Worm (Caenorhabditis elegans) whole organism, young adult: Measurements from ENCODE around the gene clc-1.
A peak's percentile ranks its signal among the peaks of the same experiment; 100 is the strongest.

Experiments used
- B0261.1 ChIP-seq: sonication (generic microtip); optimal IDR thresholded peaks from 2 replicates; lab custom pipeline; 2016; ENCODE audit warnings: mild to moderate bottlenecking, missing genetic modification characterization, moderate library complexity, missing compliant biosample characterization
- B0336.3 ChIP-seq: fragments of 200-800 bp; sonication (Bioruptor generic); IDR thresholded peaks from 2 replicates; pipeline ENCODE4 v1.3.6; 2022; ENCODE audit warnings: missing genetic modification characterization, missing compliant biosample characterization
- D2030.7 ChIP-seq: fragments of 200-800 bp; sonication (Bioruptor generic); IDR thresholded peaks from 2 replicates; pipeline ENCODE4 v1.3.6; 2022; ENCODE audit warnings: missing genetic modification reagents, missing genetic modification characterization, missing compliant biosample characterization
- F22D6.2 ChIP-seq: sonication (generic microtip); optimal IDR thresholded peaks from 2 replicates; lab custom pipeline; 2016; ENCODE audit warnings: mild to moderate bottlenecking, missing genetic modification characterization, missing compliant biosample characterization
- F23B12.7 ChIP-seq: sonication (generic microtip); optimal IDR thresholded peaks from 2 replicates; lab custom pipeline; 2017; ENCODE audit warnings: missing genetic modification characterization, mild to moderate bottlenecking, missing compliant biosample characterization, antibody characterized with exemption, moderate library complexity; ENCODE audit not compliant: insufficient read depth
- F37B4.10 ChIP-seq: fragments of 200-800 bp; sonication (Bioruptor generic); IDR thresholded peaks from 2 replicates; pipeline ENCODE4 v1.3.6; 2022; ENCODE audit warnings: missing genetic modification characterization, missing compliant biosample characterization
- F39B2.1 ChIP-seq: fragments of 200-800 bp; sonication (Bioruptor generic); IDR thresholded peaks from 2 replicates; pipeline ENCODE4 v1.3.6; 2022; ENCODE audit warnings: missing genetic modification reagents, missing genetic modification characterization, missing compliant biosample characterization
- K11D2.4 ChIP-seq: fragments of 200-800 bp; sonication (Bioruptor generic); IDR thresholded peaks from 2 replicates; pipeline ENCODE4 v1.3.6; 2022; ENCODE audit warnings: missing genetic modification reagents, missing genetic modification characterization, missing compliant biosample characterization
- Y56A3A.18 ChIP-seq: fragments of 200-800 bp; sonication (Bioruptor generic); IDR thresholded peaks from 2 replicates; pipeline ENCODE4 v1.3.6; 2022; ENCODE audit warnings: missing genetic modification reagents, missing genetic modification characterization, missing compliant biosample characterization
- Y95B8A.8 ChIP-seq: fragments of 200-800 bp; sonication (Bioruptor generic); IDR thresholded peaks from 2 replicates; pipeline ENCODE4 v1.3.6; 2022; ENCODE audit warnings: missing genetic modification reagents, missing genetic modification characterization, missing compliant biosample characterization
- aptf-3 ChIP-seq: fragments of 200-800 bp; sonication (Bioruptor generic); IDR thresholded peaks from 2 replicates; pipeline ENCODE4 v1.3.6; 2022; ENCODE audit warnings: missing genetic modification characterization, missing compliant biosample characterization
- atf-7 ChIP-seq: sonication (generic microtip); optimal IDR thresholded peaks from 2 replicates; lab custom pipeline; 2017; ENCODE audit warnings: mild to moderate bottlenecking, missing genetic modification characterization, missing compliant biosample characterization
- attf-6 ChIP-seq: fragments of 200-800 bp; sonication (Bioruptor generic); IDR thresholded peaks from 2 replicates; pipeline ENCODE4 v1.3.6; 2022; ENCODE audit warnings: missing genetic modification reagents, missing genetic modification characterization, missing compliant biosample characterization
- bed-1 ChIP-seq: fragments of 200-800 bp; sonication (Bioruptor generic); IDR thresholded peaks from 2 replicates; pipeline ENCODE4 v1.3.6; 2022; ENCODE audit warnings: missing genetic modification reagents, missing genetic modification characterization, missing compliant biosample characterization
- bed-2 ChIP-seq: fragments of 200-800 bp; sonication (Bioruptor generic); IDR thresholded peaks from 2 replicates; pipeline ENCODE4 v1.3.6; 2022; ENCODE audit warnings: missing genetic modification reagents, missing genetic modification characterization, missing compliant biosample characterization
- cebp-1 ChIP-seq, 2 experiments: fragments of 200-800 bp in 1 of 2; sonication (Bioruptor generic) in 1 of 2; sonication (generic microtip) in 1 of 2; IDR thresholded peaks in 1 of 2; optimal IDR thresholded peaks in 1 of 2; 2 replicates each; pipeline versions ENCODE4 v1.3.6 to Lab custom; 2017 to 2022; ENCODE audit warnings: missing compliant biosample characterization in 2 of 2, missing genetic modification characterization in 2 of 2, mild to moderate bottlenecking in 1 of 2, missing genetic modification reagents in 1 of 2, moderate library complexity in 1 of 2
- ceh-58 ChIP-seq: fragments of 200-800 bp; sonication (Bioruptor generic); IDR thresholded peaks from 2 replicates; pipeline ENCODE4 v1.3.6; 2022; ENCODE audit warnings: missing genetic modification characterization, missing compliant biosample characterization
- die-1 ChIP-seq: sonication (generic microtip); optimal IDR thresholded peaks from 2 replicates; lab custom pipeline; 2016; ENCODE audit warnings: missing genotype, mild to moderate bottlenecking, missing genetic modification characterization, missing compliant biosample characterization
- dox-1 ChIP-seq: fragments of 200-800 bp; sonication (Bioruptor generic); IDR thresholded peaks from 2 replicates; pipeline ENCODE4 v1.3.6; 2022; ENCODE audit warnings: missing genetic modification reagents, missing genetic modification characterization, missing compliant biosample characterization
- efl-1 ChIP-seq: fragments of 150-350 bp; optimal IDR thresholded peaks from 2 replicates; lab custom pipeline; 2014; ENCODE audit warnings: missing biosample characterization, missing genetic modification reagents, missing genetic modification characterization
- egrh-3 ChIP-seq: fragments of 200-800 bp; sonication (Bioruptor generic); IDR thresholded peaks from 2 replicates; pipeline ENCODE4 v1.3.6; 2022; ENCODE audit warnings: missing genetic modification reagents, missing genetic modification characterization, missing compliant biosample characterization
- gei-17 ChIP-seq: fragments of 200-800 bp; sonication (Bioruptor generic); optimal IDR thresholded peaks from 2 replicates; lab custom pipeline; 2018; ENCODE audit warnings: mild to moderate bottlenecking, missing genetic modification characterization, missing compliant biosample characterization
- hlh-26 ChIP-seq: fragments of 200-800 bp; sonication (Bioruptor generic); conservative IDR thresholded peaks from 2 replicates; pipeline ENCODE4 v1.3.6; 2022; ENCODE audit warnings: missing genetic modification reagents, missing genetic modification characterization, missing compliant biosample characterization
- hmg-20 ChIP-seq: fragments of 200-800 bp; sonication (Bioruptor generic); IDR thresholded peaks from 2 replicates; pipeline ENCODE4 v1.3.6; 2022; ENCODE audit warnings: missing genetic modification reagents, missing genetic modification characterization, missing compliant biosample characterization
- lsl-1 ChIP-seq: fragments of 200-800 bp; sonication (Bioruptor generic); optimal IDR thresholded peaks from 2 replicates; lab custom pipeline; 2018; ENCODE audit warnings: mild to moderate bottlenecking, missing genetic modification characterization, moderate library complexity, missing compliant biosample characterization
- lsy-27 ChIP-seq: sonication (generic microtip); optimal IDR thresholded peaks from 2 replicates; lab custom pipeline; 2017; ENCODE audit warnings: missing genetic modification characterization, mild to moderate bottlenecking, missing compliant biosample characterization, antibody characterized with exemption, missing genotype, borderline replicate concordance; ENCODE audit not compliant: insufficient read depth
- madf-10 ChIP-seq: sonication (generic microtip); optimal IDR thresholded peaks from 2 replicates; lab custom pipeline; 2016; ENCODE audit warnings: mild to moderate bottlenecking, missing genetic modification characterization, missing compliant biosample characterization
- madf-8 ChIP-seq: fragments of 200-800 bp; sonication (Bioruptor generic); conservative IDR thresholded peaks from 2 replicates; pipeline ENCODE4 v1.3.6; 2022; ENCODE audit warnings: missing genetic modification reagents, missing genetic modification characterization, missing compliant biosample characterization
- mcd-1 ChIP-seq: fragments of 200-800 bp; sonication (Bioruptor generic); IDR thresholded peaks from 2 replicates; pipeline ENCODE4 v1.3.6; 2022; ENCODE audit warnings: missing genetic modification reagents, missing genetic modification characterization, missing compliant biosample characterization
- mes-4 ChIP-seq: sonication (generic microtip); optimal IDR thresholded peaks from 2 replicates; lab custom pipeline; 2016; ENCODE audit warnings: missing genotype, missing genetic modification characterization, missing compliant biosample characterization
- mxl-1 ChIP-seq: sonication (generic microtip); optimal IDR thresholded peaks from 2 replicates; lab custom pipeline; 2016; ENCODE audit warnings: missing genetic modification characterization, missing compliant biosample characterization
- nfya-2 ChIP-seq: fragments of 200-800 bp; sonication (Bioruptor generic); IDR thresholded peaks from 2 replicates; pipeline ENCODE4 v1.3.6; 2022; ENCODE audit warnings: missing genetic modification reagents, missing genetic modification characterization, missing compliant biosample characterization
- nfyb-1 ChIP-seq: fragments of 200-800 bp; sonication (Bioruptor generic); IDR thresholded peaks from 2 replicates; pipeline ENCODE4 v1.3.6; 2022; ENCODE audit warnings: missing genetic modification reagents, missing genetic modification characterization, missing compliant biosample characterization
- nhr-120 ChIP-seq: fragments of 200-800 bp; sonication (Bioruptor generic); IDR thresholded peaks from 2 replicates; pipeline ENCODE4 v1.3.6; 2022; ENCODE audit warnings: missing genetic modification characterization, missing compliant biosample characterization
- nhr-179 ChIP-seq: sonication (generic microtip); optimal IDR thresholded peaks from 2 replicates; lab custom pipeline; 2016; ENCODE audit warnings: mild to moderate bottlenecking, missing genetic modification characterization, missing compliant biosample characterization
- nhr-27 ChIP-seq: fragments of 200-800 bp; sonication (Bioruptor generic); optimal IDR thresholded peaks from 2 replicates; lab custom pipeline; 2018; ENCODE audit warnings: mild to moderate bottlenecking, missing genetic modification characterization, moderate library complexity, missing compliant biosample characterization
- nhr-90 ChIP-seq: sonication (generic microtip); optimal IDR thresholded peaks from 2 replicates; lab custom pipeline; 2016; ENCODE audit warnings: missing genotype, mild to moderate bottlenecking, missing genetic modification characterization, missing compliant biosample characterization
- pbrm-1 ChIP-seq: fragments of 200-800 bp; sonication (Bioruptor generic); IDR thresholded peaks from 2 replicates; pipeline ENCODE4 v1.3.6; 2022; ENCODE audit warnings: missing genetic modification reagents, missing genetic modification characterization, missing compliant biosample characterization
- repo-1 ChIP-seq: sonication (generic microtip); optimal IDR thresholded peaks from 2 replicates; lab custom pipeline; 2017; ENCODE audit warnings: mild to moderate bottlenecking, missing genetic modification characterization, missing compliant biosample characterization
- rpc-1 ChIP-seq, 2 experiments: fragments of 150-350 bp in 1 of 2; sonication (generic microtip) in 1 of 2; optimal IDR thresholded peaks; 2 replicates each; lab custom pipeline; 2014 to 2018; ENCODE audit warnings: missing biosample characterization in 1 of 2, missing genetic modification characterization in 1 of 2, missing genetic modification reagents in 1 of 2, missing genotype in 1 of 2
- sea-2 ChIP-seq: fragments of 200-800 bp; sonication (Bioruptor generic); IDR thresholded peaks from 2 replicates; pipeline ENCODE4 v1.3.6; 2022; ENCODE audit warnings: missing genetic modification characterization, missing compliant biosample characterization
- snpc-1.1 ChIP-seq: sonication (generic microtip); optimal IDR thresholded peaks from 2 replicates; lab custom pipeline; 2017; ENCODE audit warnings: missing genetic modification characterization, mild to moderate bottlenecking, missing compliant biosample characterization, antibody characterized with exemption, moderate library complexity, missing genotype, missing genetic modification reagents; ENCODE audit not compliant: insufficient read depth
- snpc-3.4 ChIP-seq: sonication (generic microtip); optimal IDR thresholded peaks from 2 replicates; lab custom pipeline; 2017; ENCODE audit warnings: missing genetic modification characterization, mild to moderate bottlenecking, missing compliant biosample characterization, antibody characterized with exemption, moderate library complexity, missing genotype, missing genetic modification reagents
- sptf-2 ChIP-seq: fragments of 200-800 bp; sonication (Bioruptor generic); optimal IDR thresholded peaks from 2 replicates; lab custom pipeline; 2018; ENCODE audit warnings: mild to moderate bottlenecking, missing genetic modification characterization, missing compliant biosample characterization
- zfh-2 ChIP-seq: fragments of 200-800 bp; sonication (Bioruptor generic); conservative IDR thresholded peaks from 2 replicates; pipeline ENCODE4 v1.3.6; 2022; ENCODE audit warnings: missing genetic modification reagents, missing genetic modification characterization, missing compliant biosample characterization
- ztf-26 ChIP-seq: sonication (generic microtip); optimal IDR thresholded peaks from 2 replicates; lab custom pipeline; 2017; ENCODE audit warnings: missing genetic modification characterization, missing compliant biosample characterization

Gene clc-1

DNA sequence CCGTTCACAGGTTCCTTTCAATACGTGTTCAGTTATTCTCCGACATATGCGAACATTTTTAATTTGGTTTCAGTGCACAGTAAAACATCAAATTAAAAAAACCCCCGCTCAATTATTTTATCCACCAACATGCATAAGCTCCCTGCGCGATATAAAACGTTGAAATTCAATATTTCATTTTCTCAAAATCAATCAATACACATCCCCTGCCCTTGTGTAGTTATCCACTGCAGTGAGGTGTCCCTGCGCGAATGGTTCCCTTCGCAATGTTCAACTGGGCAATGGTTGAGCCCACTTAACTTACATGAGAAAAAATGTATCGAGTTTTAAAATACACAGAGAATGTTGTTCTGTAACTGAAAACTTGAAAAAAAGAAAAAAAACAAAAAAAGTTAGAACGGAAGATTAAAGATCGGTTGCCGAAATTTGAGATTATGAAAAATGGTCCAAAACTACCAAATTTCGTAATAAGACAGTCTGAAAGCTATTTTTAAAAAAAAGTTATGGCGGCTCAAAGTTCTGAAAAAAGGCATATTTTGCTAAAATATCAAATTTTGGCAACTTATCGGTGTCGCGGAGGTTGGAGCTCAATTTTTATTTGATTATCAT is 46.8 kb downstream of the clc-1 start (continued):
- TF ChIP-seq repo-1 (tag; lab: Kevin White, UChicago), result peak; percentile 100
- peak; percentile 97 for TF ChIP-seq hmg-20 (GFP tag; lab: Robert Waterston, UW)
- TF ChIP-seq rpc-1 (optimal IDR thresholded peaks at IDR 0.05; lab: Kevin White, UChicago), result peak; percentile 37
- TF ChIP-seq rpc-1 (tag; optimal IDR thresholded peaks at IDR 0.05; lab: Kevin White, UChicago), result no peak
- TF ChIP-seq bed-2 (GFP tag; lab: Robert Waterston, UW), result peak; percentile 88
- TF ChIP-seq bed-1 (GFP tag; lab: Robert Waterston, UW), result peak; percentile 96
- peak; percentile 95 for TF ChIP-seq sea-2 (GFP tag; lab: Robert Waterston, UW)
- peak; percentile 99 for TF ChIP-seq dox-1
- TF ChIP-seq ceh-58 (GFP tag; lab: Robert Waterston, UW), result peak; percentile 91
- no peak; the same call in none of the 2 replicates for TF ChIP-seq egrh-3 (GFP tag; lab: Robert Waterston, UW)
- TF ChIP-seq pbrm-1 (GFP tag; lab: Robert Waterston, UW), result peak; percentile 98
- peak; percentile 74 for TF ChIP-seq die-1 (tag; lab: Kevin White, UChicago)
- TF ChIP-seq Y56A3A.18 (GFP tag; lab: Robert Waterston, UW), result peak; percentile 100
- no peak for TF ChIP-seq mes-4 (tag; lab: Kevin White, UChicago)
- TF ChIP-seq aptf-3 (GFP tag; lab: Robert Waterston, UW), result 0 out of 2 replicates have a peak, but pooled peaks have one; percentile 27
- peak; percentile 46; the same call in 1 of the 2 replicates for TF ChIP-seq F39B2.1 (GFP tag; lab: Robert Waterston, UW)
- TF ChIP-seq zfh-2 (GFP tag; lab: Robert Waterston, UW), result no peak
- no peak for TF ChIP-seq lsy-27 (tag; lab: Kevin White, UChicago)
- peak; percentile 100 for TF ChIP-seq B0336.3
- no peak for TF ChIP-seq nfya-2
- no peak for TF ChIP-seq madf-8
- 0 out of 2 replicates have a peak, but pooled peaks have one; percentile 13 for TF ChIP-seq attf-6 (GFP tag; lab: Robert Waterston, UW)
- peak; percentile 100 for TF ChIP-seq K11D2.4 (GFP tag; lab: Robert Waterston, UW)
- TF ChIP-seq snpc-3.4 (tag; lab: Kevin White, UChicago), result peak; percentile 60
- TF ChIP-seq efl-1, result no peak
- peak; percentile 97 for TF ChIP-seq F37B4.10 (GFP tag; lab: Robert Waterston, UW)
- TF ChIP-seq snpc-1.1, result no peak
- TF ChIP-seq F23B12.7 (tag; lab: Kevin White, UChicago), result peak; percentile 98
- peak; percentile 80 for TF ChIP-seq cebp-1 (GFP tag; IDR thresholded peaks at IDR 0.05; lab: Robert Waterston, UW)
- peak; percentile 98 for TF ChIP-seq cebp-1 (tag; optimal IDR thresholded peaks at IDR 0.05; lab: Kevin White, UChicago)
- peak; percentile 99 for TF ChIP-seq atf-7
- peak; percentile 98 for TF ChIP-seq nhr-120
- peak; percentile 100 for TF ChIP-seq ztf-26 (tag; lab: Kevin White, UChicago)
- TF ChIP-seq gei-17 (GFP tag; lab: Kevin White, UChicago), result peak; percentile 99
- peak; percentile 95 for TF ChIP-seq nhr-90 (tag; lab: Kevin White, UChicago)
- peak; percentile 97 for TF ChIP-seq madf-10 (tag; lab: Kevin White, UChicago)
- TF ChIP-seq mcd-1 (GFP tag; lab: Robert Waterston, UW), result peak; percentile 93

DNA sequence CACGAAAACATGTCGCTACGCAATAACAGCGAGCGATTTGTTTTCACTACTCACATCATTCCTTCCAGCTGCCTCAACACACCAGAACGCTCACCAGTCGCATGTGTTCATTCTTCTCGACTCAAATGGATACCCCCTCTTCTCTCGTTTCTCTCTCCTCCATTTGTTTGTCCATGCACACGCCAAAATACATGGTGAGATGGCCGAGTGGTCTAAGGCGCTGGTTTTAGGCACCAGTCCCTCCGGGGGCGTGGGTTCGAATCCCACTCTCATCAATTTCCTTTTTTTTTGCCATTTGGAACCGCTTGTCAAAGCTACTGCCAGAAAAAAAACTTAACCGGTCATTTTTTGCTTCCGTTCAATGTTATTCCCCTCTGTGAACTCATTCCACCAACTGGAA is 48.2 kb downstream of the clc-1 start:
- TF ChIP-seq lsy-27 (tag; lab: Kevin White, UChicago) (no peak), F22D6.2 (tag; lab: Kevin White, UChicago) (peak; percentile 70), nfyb-1 (GFP tag; lab: Robert Waterston, UW) (peak; percentile 80; the same call in 1 of the 2 replicates), nhr-27 (tag; lab: Kevin White, UChicago) (peak; percentile 61), hmg-20 (GFP tag; lab: Robert Waterston, UW) (peak; percentile 88), nhr-179 (tag; lab: Kevin White, UChicago) (peak; percentile 46), rpc-1 (optimal IDR thresholded peaks at IDR 0.05; lab: Kevin White, UChicago) (peak; percentile 84), rpc-1 (tag; optimal IDR thresholded peaks at IDR 0.05; lab: Kevin White, UChicago) (peak; percentile 84), mxl-1 (peak; percentile 78), nhr-90 (tag; lab: Kevin White, UChicago) (peak; percentile 89), B0261.1 (tag; lab: Kevin White, UChicago) (peak; percentile 96), Y95B8A.8 (GFP tag; lab: Robert Waterston, UW) (no peak), hlh-26 (no peak), D2030.7 (GFP tag; lab: Robert Waterston, UW) (peak; percentile 77), lsl-1 (GFP tag; lab: Kevin White, UChicago) (no peak), sptf-2 (GFP tag; lab: Kevin White, UChicago) (no peak)
